Worm (Caenorhabditis elegans): Measurements from ENCODE around the gene K12H4.3.

ce11 chrIII:8069206-8069605 lies 23.4 kb downstream of the K12H4.3 start:
- TF ChIP-seq nhr-28 (tag; optimal IDR thresholded peaks at IDR 0.05) (no peak), unc-62 (GFP tag; optimal IDR thresholded peaks at IDR 0.05) (no peak)

Measured in whole organism, L3 larva.